Fruit fly (Drosophila melanogaster) whole organism, embryonic: ENCODE measurements around the gene CG32599.
A peak's percentile ranks its signal among the peaks of the same experiment; 100 is the strongest.

ENCODE experiments used
- ATbp ChIP-seq: fragments of 200-800 bp; sonication (Bioruptor generic); optimal IDR thresholded peaks from 2 replicates; lab custom pipeline; 2017; ENCODE audit warnings: missing biosample characterization, mild to moderate bottlenecking, missing genetic modification characterization, missing genetic modification reagents
- Antp ChIP-seq: fragments of 200-800 bp; sonication (Bioruptor generic); optimal IDR thresholded peaks from 3 replicates; lab custom pipeline; 2016; ENCODE audit warnings: missing biosample characterization, missing genetic modification characterization
- BEAF-32 ChIP-seq: fragments of 200-800 bp; sonication (Bioruptor generic); optimal IDR thresholded peaks from 3 replicates; lab custom pipeline; 2017; ENCODE audit warnings: missing biosample characterization, missing genetic modification characterization, mild to moderate bottlenecking, moderate library complexity, missing genetic modification reagents
- BtbVII ChIP-seq: fragments of 200-800 bp; sonication (Bioruptor generic); optimal IDR thresholded peaks from 3 replicates; lab custom pipeline; 2017; ENCODE audit warnings: missing biosample characterization, mild to moderate bottlenecking, missing genetic modification characterization
- CG10431 ChIP-seq: fragments of 200-800 bp; sonication (Bioruptor generic); optimal IDR thresholded peaks from 3 replicates; lab custom pipeline; 2018; ENCODE audit warnings: missing biosample characterization, mild to moderate bottlenecking, missing genetic modification characterization
- CG11695 ChIP-seq: fragments of 200-800 bp; sonication (Bioruptor generic); IDR thresholded peaks from 3 replicates; pipeline ENCODE4 v1.3.6; 2022; ENCODE audit warnings: missing biosample characterization, missing genetic modification characterization
- CG12391 ChIP-seq: fragments of 200-800 bp; sonication (Bioruptor generic); optimal IDR thresholded peaks from 3 replicates; lab custom pipeline; 2018; ENCODE audit warnings: missing biosample characterization, mild to moderate bottlenecking, missing genetic modification characterization, moderate library complexity
- CG15696 ChIP-seq: fragments of 200-800 bp; sonication (Bioruptor generic); optimal IDR thresholded peaks from 2 replicates; lab custom pipeline; 2019; ENCODE audit warnings: missing biosample characterization, mild to moderate bottlenecking, missing genetic modification characterization, moderate library complexity
- CG18476 ChIP-seq: fragments of 200-800 bp; sonication (Bioruptor generic); optimal IDR thresholded peaks from 2 replicates; lab custom pipeline; 2016; ENCODE audit warnings: missing biosample characterization, mild to moderate bottlenecking, missing genetic modification characterization
- CG3065 ChIP-seq: fragments of 200-800 bp; sonication (Bioruptor generic); optimal IDR thresholded peaks from 2 replicates; lab custom pipeline; 2016; ENCODE audit warnings: missing biosample characterization, missing genetic modification characterization
- CG31388 ChIP-seq: fragments of 200-800 bp; sonication (Bioruptor generic); optimal IDR thresholded peaks from 2 replicates; lab custom pipeline; 2016; ENCODE audit warnings: missing biosample characterization, missing genetic modification characterization
- CG31441 ChIP-seq: fragments of 200-800 bp; sonication (Bioruptor generic); IDR thresholded peaks from 2 replicates; pipeline ENCODE4 v1.3.6; 2022; ENCODE audit warnings: missing biosample characterization, missing genetic modification characterization
- CG32772 ChIP-seq: fragments of 200-800 bp; sonication (Bioruptor generic); IDR thresholded peaks from 2 replicates; pipeline ENCODE4 v1.3.6; 2022; ENCODE audit warnings: missing biosample characterization, missing genetic modification characterization
- CG3838 ChIP-seq: fragments of 200-800 bp; sonication (Bioruptor generic); optimal IDR thresholded peaks from 3 replicates; lab custom pipeline; 2016; ENCODE audit warnings: missing biosample characterization, missing genetic modification characterization
- CG6683 ChIP-seq: fragments of 200-800 bp; sonication (Bioruptor generic); optimal IDR thresholded peaks from 2 replicates; lab custom pipeline; 2017; ENCODE audit warnings: missing biosample characterization, mild to moderate bottlenecking, missing genetic modification characterization, missing genetic modification reagents
- Camta ChIP-seq: fragments of 200-800 bp; sonication (Bioruptor generic); optimal IDR thresholded peaks from 2 replicates; lab custom pipeline; 2016; ENCODE audit warnings: missing biosample characterization, missing genetic modification characterization
- D19B ChIP-seq: fragments of 200-800 bp; sonication (Bioruptor generic); optimal IDR thresholded peaks from 2 replicates; lab custom pipeline; 2017; ENCODE audit warnings: missing biosample characterization, mild to moderate bottlenecking, missing genetic modification characterization
- Dek ChIP-seq: fragments of 200-800 bp; sonication (Bioruptor generic); optimal IDR thresholded peaks from 3 replicates; lab custom pipeline; 2019; ENCODE audit warnings: missing biosample characterization, mild to moderate bottlenecking, missing genetic modification characterization, moderate library complexity
- E2f2 ChIP-seq: fragments of 200-800 bp; sonication (Bioruptor generic); IDR thresholded peaks from 2 replicates; pipeline ENCODE4 v1.3.6; 2022; ENCODE audit warnings: missing biosample characterization, missing genetic modification characterization
- GATAe ChIP-seq: fragments of 200-800 bp; sonication (Bioruptor generic); conservative IDR thresholded peaks from 2 replicates; pipeline ENCODE4 v1.3.6; 2022; ENCODE audit warnings: missing biosample characterization, missing genetic modification characterization
- H2.0 ChIP-seq: fragments of 200-800 bp; sonication (Bioruptor generic); IDR thresholded peaks from 2 replicates; pipeline ENCODE4 v1.3.6; 2022; ENCODE audit warnings: missing biosample characterization, missing genetic modification characterization
- Taf1 ChIP-seq: fragments of 200-800 bp; sonication (Bioruptor generic); IDR thresholded peaks from 2 replicates; pipeline ENCODE4 v1.3.6; 2022; ENCODE audit warnings: missing biosample characterization, missing genetic modification characterization
- Tbp ChIP-seq: fragments of >200 bp; optimal IDR thresholded peaks from 2 replicates; lab custom pipeline; 2018; ENCODE audit warnings: missing biosample characterization, missing genetic modification characterization
- ab ChIP-seq: fragments of 200-800 bp; sonication (Bioruptor generic); optimal IDR thresholded peaks from 2 replicates; lab custom pipeline; 2016; ENCODE audit warnings: missing biosample characterization, missing genetic modification characterization
- aop ChIP-seq: fragments of 200-800 bp; sonication (Bioruptor generic); IDR thresholded peaks from 2 replicates; pipeline ENCODE4 v1.3.6; 2022; ENCODE audit warnings: missing biosample characterization, missing genetic modification characterization
- az2 ChIP-seq: fragments of 200-800 bp; sonication (Bioruptor generic); optimal IDR thresholded peaks from 3 replicates; lab custom pipeline; 2016; ENCODE audit warnings: missing biosample characterization, missing genetic modification characterization
- btn ChIP-seq: fragments of 200-800 bp; sonication (Bioruptor generic); optimal IDR thresholded peaks from 2 replicates; lab custom pipeline; 2016; ENCODE audit warnings: missing biosample characterization, missing genetic modification characterization
- cad ChIP-seq: fragments of >200 bp; optimal IDR thresholded peaks from 2 replicates; lab custom pipeline; 2017; ENCODE audit warnings: missing biosample characterization, missing genetic modification characterization
- chinmo ChIP-seq: fragments of 200-800 bp; sonication (Bioruptor generic); IDR thresholded peaks from 4 replicates; pipeline ENCODE4 v1.3.6; 2022; ENCODE audit warnings: missing biosample characterization, missing genetic modification characterization; ENCODE audit not compliant: partially characterized antibody
- corto ChIP-seq: fragments of 200-800 bp; sonication (Bioruptor generic); optimal IDR thresholded peaks from 2 replicates; lab custom pipeline; 2016; ENCODE audit warnings: missing biosample characterization, mild to moderate bottlenecking, missing genetic modification characterization, moderate library complexity
- dimm ChIP-seq: fragments of 200-800 bp; sonication (Bioruptor generic); IDR thresholded peaks from 2 replicates; pipeline ENCODE4 v1.3.6; 2022; ENCODE audit warnings: missing biosample characterization, missing genetic modification characterization
- eve ChIP-seq, 2 experiments: fragments of >200 bp; optimal IDR thresholded peaks; 2 replicates each; lab custom pipeline; 2017; ENCODE audit warnings: missing biosample characterization in 2 of 2, missing genetic modification characterization in 2 of 2
- exex ChIP-seq: fragments of 200-800 bp; sonication (Bioruptor generic); optimal IDR thresholded peaks from 4 replicates; lab custom pipeline; 2018; ENCODE audit warnings: missing biosample characterization, mild to moderate bottlenecking, missing genetic modification characterization, moderate library complexity
- gem ChIP-seq: fragments of 200-800 bp; sonication (Bioruptor generic); optimal IDR thresholded peaks from 2 replicates; lab custom pipeline; 2019; ENCODE audit warnings: missing biosample characterization, mild to moderate bottlenecking, missing genetic modification characterization, moderate library complexity
- her ChIP-seq: fragments of 200-800 bp; sonication (Bioruptor generic); optimal IDR thresholded peaks from 2 replicates; lab custom pipeline; 2016; ENCODE audit warnings: missing biosample characterization, missing genetic modification characterization
- insv ChIP-seq, 2 experiments: fragments of 200-800 bp; sonication (Bioruptor generic); optimal IDR thresholded peaks; 3 replicates each; lab custom pipeline; 2016 to 2018; ENCODE audit warnings: missing biosample characterization in 2 of 2, missing genetic modification characterization in 2 of 2
- kni ChIP-seq: fragments of 200-800 bp; sonication (Bioruptor generic); optimal IDR thresholded peaks from 3 replicates; lab custom pipeline; 2017; ENCODE audit warnings: mild to moderate bottlenecking, missing biosample characterization, missing genetic modification reagents, missing genetic modification characterization
- knrl ChIP-seq: fragments of 200-800 bp; sonication (Bioruptor generic); IDR thresholded peaks from 3 replicates; pipeline ENCODE4 v1.3.6; 2022; ENCODE audit warnings: missing biosample characterization, missing genetic modification characterization; ENCODE audit not compliant: partially characterized antibody
- luna ChIP-seq: fragments of 200-800 bp; sonication (Bioruptor generic); optimal IDR thresholded peaks from 2 replicates; lab custom pipeline; 2016; ENCODE audit warnings: missing biosample characterization, missing genetic modification characterization
- mam ChIP-seq: fragments of 200-800 bp; sonication (Bioruptor generic); optimal IDR thresholded peaks from 3 replicates; lab custom pipeline; 2016; ENCODE audit warnings: missing biosample characterization, missing genetic modification characterization
- nerfin-2 ChIP-seq: fragments of 200-800 bp; sonication (Bioruptor generic); IDR thresholded peaks from 2 replicates; pipeline ENCODE4 v1.3.6; 2022; ENCODE audit warnings: missing biosample characterization, missing genetic modification characterization; ENCODE audit not compliant: partially characterized antibody
- org-1 ChIP-seq: fragments of 200-800 bp; sonication (Bioruptor generic); optimal IDR thresholded peaks from 2 replicates; lab custom pipeline; 2017; ENCODE audit warnings: missing biosample characterization, missing genetic modification characterization
- repo ChIP-seq: fragments of 200-800 bp; sonication (Bioruptor generic); optimal IDR thresholded peaks from 2 replicates; lab custom pipeline; 2016; ENCODE audit warnings: missing biosample characterization, missing genetic modification characterization
- rib ChIP-seq: fragments of 200-800 bp; sonication (Bioruptor generic); IDR thresholded peaks from 2 replicates; pipeline ENCODE4 v1.3.6; 2022; ENCODE audit warnings: missing biosample characterization, missing genetic modification characterization
- seq ChIP-seq: fragments of 200-800 bp; sonication (Bioruptor generic); IDR thresholded peaks from 2 replicates; pipeline ENCODE4 v1.3.6; 2022; ENCODE audit warnings: missing biosample characterization, missing genetic modification characterization
- sima ChIP-seq: fragments of 200-800 bp; sonication (Bioruptor generic); optimal IDR thresholded peaks from 2 replicates; lab custom pipeline; 2016; ENCODE audit warnings: missing biosample characterization, missing genetic modification characterization
- slou ChIP-seq: fragments of 200-800 bp; sonication (Bioruptor generic); optimal IDR thresholded peaks from 3 replicates; lab custom pipeline; 2016; ENCODE audit warnings: missing biosample characterization, missing genetic modification characterization
- twi ChIP-seq: fragments of 200-800 bp; optimal IDR thresholded peaks from 2 replicates; lab custom pipeline; 2019; ENCODE audit warnings: missing biosample characterization, mild to moderate bottlenecking, missing genetic modification characterization, moderate library complexity
- tx ChIP-seq: fragments of 200-800 bp; sonication (Bioruptor generic); optimal IDR thresholded peaks from 2 replicates; lab custom pipeline; 2016; ENCODE audit warnings: missing biosample characterization, missing genetic modification characterization
- zen2 ChIP-seq: fragments of 200-800 bp; sonication (Bioruptor generic); IDR thresholded peaks from 3 replicates; pipeline ENCODE4 v1.3.6; 2022; ENCODE audit warnings: missing biosample characterization, missing genetic modification characterization; ENCODE audit not compliant: partially characterized antibody

Gene CG32599

dm6 chrX:14242941-14243736 is at the start of gene CG32599:
Gene CG32599, plus strand, starts transcription at chrX:14243686.
- TF ChIP-seq sima (GFP tag; lab: Kevin White, UChicago), result no peak
- no peak for TF ChIP-seq dimm (GFP tag; lab: Robert Waterston, UW)
- TF ChIP-seq Antp (GFP tag; lab: Kevin White, UChicago), result no peak
- TF ChIP-seq repo (GFP tag; lab: Kevin White, UChicago), result no peak
- TF ChIP-seq her, result no peak
- no peak for TF ChIP-seq Tbp (GFP tag; lab: Kevin White, UChicago)
- no peak for TF ChIP-seq BtbVII (GFP tag; lab: Kevin White, UChicago)
- no peak for TF ChIP-seq btn (GFP tag; lab: Kevin White, UChicago)
- TF ChIP-seq CG12391 (tag; lab: Kevin White, UChicago), result peak; percentile 62
- peak in 1 of 2 experiments; percentile 87 for TF ChIP-seq insv (GFP tag; optimal IDR thresholded peaks at IDR 0.05; lab: Kevin White, UChicago)
- no peak for TF ChIP-seq tx (GFP tag; lab: Kevin White, UChicago)
- TF ChIP-seq CG6683 (GFP tag; lab: Kevin White, UChicago), result no peak
- peak; percentile 9 for TF ChIP-seq az2 (GFP tag; lab: Kevin White, UChicago)
- no peak for TF ChIP-seq ab (GFP tag; lab: Kevin White, UChicago)
- TF ChIP-seq CG31388 (GFP tag; lab: Kevin White, UChicago), result no peak
- TF ChIP-seq CG15696 (tag; lab: Kevin White, UChicago), result peak; percentile 21
- TF ChIP-seq corto, result no peak
- TF ChIP-seq nerfin-2, result peak; percentile 61
- no peak for TF ChIP-seq ATbp (GFP tag; lab: Kevin White, UChicago)
- no peak for TF ChIP-seq slou (GFP tag; lab: Kevin White, UChicago)
- no peak for TF ChIP-seq org-1 (GFP tag; lab: Kevin White, UChicago)
- 0 out of 3 replicates have a peak, but pooled peaks have one; percentile 39 for TF ChIP-seq CG11695 (GFP tag; lab: Robert Waterston, UW)
- TF ChIP-seq rib, result no peak
- TF ChIP-seq twi (tag; lab: Kevin White, UChicago), result no peak
- peak; percentile 73 for TF ChIP-seq gem (tag; lab: Kevin White, UChicago)
- TF ChIP-seq GATAe (GFP tag; lab: Robert Waterston, UW), result no peak
- TF ChIP-seq CG3065, result no peak
- no peak for TF ChIP-seq Dek (tag; lab: Kevin White, UChicago)
- TF ChIP-seq eve (GFP tag; optimal IDR thresholded peaks at IDR 0.05; lab: Kevin White, UChicago), result no peak
- no peak for TF ChIP-seq CG18476 (GFP tag; lab: Kevin White, UChicago)
- TF ChIP-seq luna (GFP tag; lab: Kevin White, UChicago), result no peak
- TF ChIP-seq seq (GFP tag; lab: Robert Waterston, UW), result no peak
- TF ChIP-seq chinmo (GFP tag; lab: Robert Waterston, UW), result 0 out of 4 replicates have a peak, but pooled peaks have one; percentile 44
- TF ChIP-seq CG3838 (GFP tag; lab: Kevin White, UChicago), result no peak
- peak; percentile 11; the same call in 1 of the 2 replicates for TF ChIP-seq CG32772 (GFP tag; lab: Robert Waterston, UW)
- peak; percentile 64; the same call in 2 of the 3 replicates for TF ChIP-seq knrl
- TF ChIP-seq mam (GFP tag; lab: Kevin White, UChicago), result no peak
- no peak for TF ChIP-seq CG10431 (GFP tag; lab: Kevin White, UChicago)
- no peak for TF ChIP-seq exex
- no peak for TF ChIP-seq D19B (GFP tag; lab: Kevin White, UChicago)
- no peak; the same call in 2 of the 3 replicates for TF ChIP-seq zen2 (GFP tag; lab: Robert Waterston, UW)
- TF ChIP-seq cad (GFP tag; lab: Kevin White, UChicago), result no peak
- no peak for TF ChIP-seq Camta (GFP tag; lab: Kevin White, UChicago)
- TF ChIP-seq kni (GFP tag; lab: Kevin White, UChicago), result no peak
- peak; percentile 59 for TF ChIP-seq CG31441 (GFP tag; lab: Robert Waterston, UW)
- no peak for TF ChIP-seq aop (GFP tag; lab: Robert Waterston, UW)
- peak; percentile 73 for TF ChIP-seq E2f2 (GFP tag; lab: Robert Waterston, UW)
- TF ChIP-seq BEAF-32 (GFP tag; lab: Kevin White, UChicago), result peak; percentile 64
- TF ChIP-seq Taf1 (GFP tag; lab: Robert Waterston, UW), result no peak
- 0 out of 2 replicates have a peak, but pooled peaks have one; percentile 32 for TF ChIP-seq H2.0 (GFP tag; lab: Robert Waterston, UW)
